Fruit fly (Drosophila melanogaster): ENCODE measurements around the gene dpr15.

The dpr15 gene

DNA sequence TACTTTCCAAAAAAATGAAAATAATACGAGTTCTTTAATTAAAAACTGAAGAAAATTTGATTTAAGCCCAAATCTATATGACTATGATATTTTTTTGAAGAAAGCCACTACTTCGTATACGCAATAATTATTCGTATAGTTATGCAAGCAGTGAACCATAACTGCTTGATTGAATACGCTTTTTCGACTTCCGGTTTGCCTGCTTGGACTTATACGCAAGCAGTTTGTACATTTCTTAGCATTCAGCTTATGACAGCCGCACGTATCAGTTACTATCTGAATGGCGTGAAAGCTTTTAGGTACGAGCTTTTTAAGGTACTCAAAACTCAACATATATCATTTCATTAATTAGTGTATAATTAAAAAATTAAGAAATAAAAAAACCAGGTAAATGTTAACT is 37.2 kb downstream of the dpr15 start (continued):
- TF ChIP-seq acj6 (GFP tag; optimal IDR thresholded peaks at IDR 0.05) = peak; percentile 78
- TF ChIP-seq dac (GFP tag; optimal IDR thresholded peaks at IDR 0.05) = peak; percentile 63
- TF ChIP-seq CG6276 (GFP tag; optimal IDR thresholded peaks at IDR 0.05) = no peak
- TF ChIP-seq lz (GFP tag; optimal IDR thresholded peaks at IDR 0.05) = peak; percentile 83
- TF ChIP-seq Sox102F (GFP tag; optimal IDR thresholded peaks at IDR 0.05) = peak; percentile 69
- peak; percentile 90 for TF ChIP-seq Eip78C (GFP tag)
- peak; percentile 37 for TF ChIP-seq Ets96B (tag; optimal IDR thresholded peaks at IDR 0.05)
- TF ChIP-seq Hr39 (GFP tag; optimal IDR thresholded peaks at IDR 0.05) = peak; percentile 85
- peak; percentile 48 for TF ChIP-seq CG8632 (GFP tag; optimal IDR thresholded peaks at IDR 0.05)
- no peak for TF ChIP-seq CG15336 (GFP tag; IDR thresholded peaks at IDR 0.05)
- peak; percentile 21 for TF ChIP-seq fd85E (GFP tag; optimal IDR thresholded peaks at IDR 0.05)
- TF ChIP-seq CG6854 (GFP tag; optimal IDR thresholded peaks at IDR 0.05) = no peak
- no peak for TF ChIP-seq Hr38 (GFP tag; optimal IDR thresholded peaks at IDR 0.05)
- peak; percentile 33 for TF ChIP-seq spab (GFP tag; optimal IDR thresholded peaks at IDR 0.05)
- TF ChIP-seq dsx (GFP tag; optimal IDR thresholded peaks at IDR 0.05; ENCODE audit: poor library complexity, severe bottlenecking) = peak; percentile 67
- peak; percentile 81 for TF ChIP-seq CG1621 (tag; optimal IDR thresholded peaks at IDR 0.05)
- peak; percentile 61 for TF ChIP-seq Ets21C (GFP tag; optimal IDR thresholded peaks at IDR 0.05)
- TF ChIP-seq Blimp-1 (GFP tag; optimal IDR thresholded peaks at IDR 0.05) = peak; percentile 13
- peak; percentile 59 for TF ChIP-seq Smox (GFP tag; optimal IDR thresholded peaks at IDR 0.05)
- TF ChIP-seq CG9139 (GFP tag; optimal IDR thresholded peaks at IDR 0.05) = peak; percentile 45
- TF ChIP-seq Sox14 (GFP tag; optimal IDR thresholded peaks at IDR 0.05) = peak; percentile 57
- peak; percentile 45 for TF ChIP-seq fd59A (GFP tag; optimal IDR thresholded peaks at IDR 0.05)
- peak; percentile 79 for TF ChIP-seq CG8319 (GFP tag; optimal IDR thresholded peaks at IDR 0.05)
- TF ChIP-seq OdsH (GFP tag; optimal IDR thresholded peaks at IDR 0.05) = peak; percentile 75
- peak; percentile 81 for TF ChIP-seq Eip75B (GFP tag; optimal IDR thresholded peaks at IDR 0.05)
- peak; percentile 73 for TF ChIP-seq CG7368 (GFP tag; optimal IDR thresholded peaks at IDR 0.05)
- TF ChIP-seq esn (GFP tag; optimal IDR thresholded peaks at IDR 0.05) = no peak
- TF ChIP-seq CG34406 (GFP tag; optimal IDR thresholded peaks at IDR 0.05) = peak; percentile 71
- TF ChIP-seq svp (GFP tag) = peak; percentile 79

DNA sequence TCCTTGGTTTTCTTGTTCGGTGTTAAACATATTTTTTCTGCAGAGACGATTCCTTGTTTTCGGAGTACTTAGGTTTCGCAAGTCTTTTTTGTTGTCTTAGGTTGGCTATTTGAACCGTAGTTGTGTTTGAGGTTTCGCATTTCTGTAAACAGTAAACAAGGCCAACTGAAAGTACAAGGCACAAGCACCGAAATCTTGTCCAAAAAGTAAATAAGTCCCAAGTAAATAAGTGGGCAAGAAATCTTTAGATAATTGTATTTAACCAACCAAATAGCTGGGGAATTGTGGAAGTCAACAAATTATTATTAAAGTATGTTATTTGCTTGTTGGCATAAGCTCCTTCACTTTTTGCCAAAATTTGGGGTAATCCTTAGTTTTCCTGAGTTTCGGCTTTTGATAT is 44.7 kb downstream of the dpr15 start:
- no peak for TF ChIP-seq CG32006 (GFP tag; optimal IDR thresholded peaks at IDR 0.05)
- TF ChIP-seq CG15336 (GFP tag; IDR thresholded peaks at IDR 0.05) = no peak

DNA sequence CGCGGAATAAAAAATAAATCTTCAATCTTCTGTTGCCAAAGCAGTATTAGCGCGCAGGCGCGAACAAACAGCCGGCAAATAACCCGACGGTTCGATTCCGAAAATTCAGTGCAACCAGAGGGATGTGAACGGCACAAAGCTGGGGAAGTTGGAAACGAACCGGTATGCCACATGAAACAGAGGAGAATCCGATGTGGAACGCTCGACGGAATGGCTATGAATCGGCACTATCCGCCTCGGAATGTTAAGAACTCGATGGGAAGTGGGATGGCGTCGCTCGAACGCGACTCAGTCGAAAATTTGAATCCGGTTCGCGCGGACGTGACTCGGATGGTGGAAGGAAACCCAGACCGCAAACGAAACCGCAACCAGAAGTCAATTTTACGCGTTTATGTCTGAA is 63.8 kb downstream of the dpr15 start, which contains the start of gene dpr17:
TSS of gene dpr17 (plus strand) at position 289 of the 400 bp plus-strand sequence.
- TF ChIP-seq CG10669 (GFP tag; optimal IDR thresholded peaks at IDR 0.05) = no peak

DNA sequence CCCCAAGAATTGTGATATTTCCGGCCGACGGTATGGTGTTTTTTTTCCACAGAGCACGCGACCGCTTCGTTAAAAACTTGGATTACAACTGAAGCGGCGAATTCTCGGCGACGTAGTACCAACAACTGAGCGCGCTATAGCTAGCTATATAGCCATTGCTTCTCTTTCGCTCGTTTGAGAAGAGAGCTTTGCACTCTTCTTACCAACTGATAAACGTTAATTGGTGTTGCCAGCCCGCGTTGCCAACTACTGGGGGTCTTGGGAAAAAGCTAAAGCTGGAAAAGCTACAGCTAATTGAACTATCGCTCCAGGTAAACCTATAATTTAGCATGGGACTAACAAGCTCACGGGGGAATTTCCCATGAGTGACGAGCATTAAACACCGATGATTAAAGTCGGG is 67.8 kb downstream of the dpr15 start, which contains the start of gene ATP8B:
TSS of gene ATP8B (minus strand) at position 64 of the 400 bp plus-strand sequence.
- no peak for TF ChIP-seq acj6 (GFP tag; optimal IDR thresholded peaks at IDR 0.05)
- TF ChIP-seq CG7368 (GFP tag; optimal IDR thresholded peaks at IDR 0.05) = no peak
- no peak for TF ChIP-seq CG15336 (GFP tag; IDR thresholded peaks at IDR 0.05)
- TF ChIP-seq CG4318 (GFP tag; optimal IDR thresholded peaks at IDR 0.05) = no peak
- TF ChIP-seq OdsH (GFP tag; optimal IDR thresholded peaks at IDR 0.05) = no peak
- TF ChIP-seq Blimp-1 (GFP tag; optimal IDR thresholded peaks at IDR 0.05) = no peak
- TF ChIP-seq CG16779 (tag; optimal IDR thresholded peaks at IDR 0.05) = no peak
- no peak for TF ChIP-seq CG3032 (tag; optimal IDR thresholded peaks at IDR 0.05)
- TF ChIP-seq topi (GFP tag; optimal IDR thresholded peaks at IDR 0.05) = no peak
- TF ChIP-seq fd59A (GFP tag; optimal IDR thresholded peaks at IDR 0.05) = no peak
- TF ChIP-seq spab (GFP tag; optimal IDR thresholded peaks at IDR 0.05) = no peak
- TF ChIP-seq CG8119 (GFP tag; IDR thresholded peaks at IDR 0.05) = no peak
- TF ChIP-seq svp (GFP tag) = no peak
- no peak for TF ChIP-seq dac (GFP tag; optimal IDR thresholded peaks at IDR 0.05)
- no peak for TF ChIP-seq Smox (GFP tag; optimal IDR thresholded peaks at IDR 0.05)
- TF ChIP-seq CG8632 (GFP tag; optimal IDR thresholded peaks at IDR 0.05) = no peak
- TF ChIP-seq salr (GFP tag; optimal IDR thresholded peaks at IDR 0.05) = no peak
- no peak for TF ChIP-seq dsx (GFP tag; optimal IDR thresholded peaks at IDR 0.05; ENCODE audit: poor library complexity, severe bottlenecking)
- TF ChIP-seq pdm3 (GFP tag; optimal IDR thresholded peaks at IDR 0.05) = no peak
